Fruit fly (Drosophila melanogaster): ENCODE data around the gene CG14907.

DNA sequence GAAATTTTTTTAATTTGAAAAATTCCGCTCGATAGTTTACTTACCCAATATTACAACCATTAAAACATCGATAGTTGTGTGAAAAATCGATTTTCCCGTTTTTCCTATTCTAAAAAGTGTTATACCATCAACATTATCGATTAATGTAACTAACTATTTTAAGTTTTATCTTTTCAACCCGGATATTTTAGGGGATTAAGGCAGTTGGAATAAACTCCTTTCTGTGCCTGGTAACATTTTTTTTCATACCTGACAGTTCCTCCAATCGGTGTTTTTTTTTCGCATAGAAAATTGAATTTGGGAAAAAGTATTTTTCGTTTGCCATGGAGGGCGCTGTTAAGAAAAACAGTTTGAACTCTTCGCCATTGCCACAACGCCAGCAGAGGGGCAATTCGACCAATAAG lies 12.1 kb downstream of the CG14907 start, which contains the start of gene nonA-l:
- TF ChIP-seq Rel (GFP tag; optimal IDR thresholded peaks at IDR 0.05) = no peak
- no peak for TF ChIP-seq Rel (tag; optimal IDR thresholded peaks at IDR 0.05)
- no peak for TF ChIP-seq Hr78 (GFP tag; optimal IDR thresholded peaks at IDR 0.05)
- TF ChIP-seq GATAd (GFP tag; optimal IDR thresholded peaks at IDR 0.05) = no peak
- TF ChIP-seq CrebA (GFP tag; optimal IDR thresholded peaks at IDR 0.05; ENCODE audit: borderline replicate concordance) = no peak
- TF ChIP-seq Abd-B (GFP tag; optimal IDR thresholded peaks at IDR 0.05) = no peak
- TF ChIP-seq lola (GFP tag; optimal IDR thresholded peaks at IDR 0.05) = no peak
- no peak for TF ChIP-seq psq (GFP tag; optimal IDR thresholded peaks at IDR 0.05)
- TF ChIP-seq dsf (GFP tag; optimal IDR thresholded peaks at IDR 0.05; ENCODE audit: borderline replicate concordance) = no peak
- no peak for TF ChIP-seq Dfd (GFP tag; optimal IDR thresholded peaks at IDR 0.05)
- no peak for TF ChIP-seq CG32264 (GFP tag; optimal IDR thresholded peaks at IDR 0.05)
- no peak for TF ChIP-seq br (GFP tag; optimal IDR thresholded peaks at IDR 0.05)
- no peak for TF ChIP-seq Vsx2 (GFP tag; optimal IDR thresholded peaks at IDR 0.05; ENCODE audit: partially characterized antibody)
- no peak for TF ChIP-seq OdsH (GFP tag; optimal IDR thresholded peaks at IDR 0.05)
